Fruit fly (Drosophila melanogaster) whole organism, embryonic: Measurements from ENCODE around the gene eIF2Bepsilon.

Experiments
- Antp ChIP-seq: fragments of 200-800 bp; sonication (Bioruptor generic); optimal IDR thresholded peaks from 3 replicates; lab custom pipeline; 2016; ENCODE audit warnings: missing biosample characterization, missing genetic modification characterization
- Atf3 ChIP-seq: fragments of 200-800 bp; sonication (Bioruptor generic); optimal IDR thresholded peaks from 3 replicates; lab custom pipeline; 2016; ENCODE audit warnings: missing biosample characterization, missing genetic modification characterization
- Awh ChIP-seq: fragments of 200-800 bp; sonication (Bioruptor generic); IDR thresholded peaks from 2 replicates; pipeline ENCODE4, ENCODE4 v1.3.6; 2022; ENCODE audit warnings: missing biosample characterization, missing genetic modification characterization
- Bdp1 ChIP-seq: fragments of 200-800 bp; sonication (Bioruptor generic); optimal IDR thresholded peaks from 3 replicates; lab custom pipeline; 2016; ENCODE audit warnings: missing biosample characterization, missing genetic modification characterization
- Bteb2 ChIP-seq: fragments of 200-800 bp; sonication (Bioruptor generic); optimal IDR thresholded peaks from 2 replicates; lab custom pipeline; 2016; ENCODE audit warnings: missing biosample characterization, missing genetic modification characterization
- CG1024 ChIP-seq: fragments of 200-800 bp; sonication (Bioruptor generic); IDR thresholded peaks from 2 replicates; pipeline ENCODE4 v1.3.6; 2022; ENCODE audit warnings: missing biosample characterization, missing genetic modification characterization
- CG10565 ChIP-seq: fragments of 200-800 bp; sonication (Bioruptor generic); optimal IDR thresholded peaks from 3 replicates; lab custom pipeline; 2016; ENCODE audit warnings: missing biosample characterization, mild to moderate bottlenecking, missing genetic modification characterization
- CG11696 ChIP-seq: fragments of 200-800 bp; sonication (Bioruptor generic); IDR thresholded peaks from 2 replicates; pipeline ENCODE4 v1.3.6; 2022; ENCODE audit warnings: missing biosample characterization, missing genetic modification characterization
- CG12071 ChIP-seq: fragments of 200-800 bp; sonication (Bioruptor generic); optimal IDR thresholded peaks from 3 replicates; lab custom pipeline; 2018; ENCODE audit warnings: missing biosample characterization, mild to moderate bottlenecking, missing genetic modification characterization
- CG14860 ChIP-seq: fragments of 200-800 bp; sonication (Bioruptor generic); IDR thresholded peaks from 3 replicates; pipeline ENCODE4 v1.3.6; 2022; ENCODE audit warnings: missing biosample characterization, missing genetic modification characterization; ENCODE audit not compliant: partially characterized antibody
- CG15269 ChIP-seq: fragments of 200-800 bp; sonication (Bioruptor generic); optimal IDR thresholded peaks from 2 replicates; lab custom pipeline; 2018; ENCODE audit warnings: missing biosample characterization, mild to moderate bottlenecking, missing genetic modification characterization, moderate library complexity
- CG15601 ChIP-seq: fragments of 200-800 bp; sonication (Bioruptor generic); optimal IDR thresholded peaks from 3 replicates; lab custom pipeline; 2019; ENCODE audit warnings: missing biosample characterization, mild to moderate bottlenecking, missing genetic modification characterization, moderate library complexity
- CG16779 ChIP-seq: fragments of 200-800 bp; sonication (Bioruptor generic); IDR thresholded peaks from 2 replicates; pipeline ENCODE4 v1.3.6; 2022; ENCODE audit warnings: missing biosample characterization, missing genetic modification characterization
- CG16813 ChIP-seq: fragments of 200-800 bp; sonication (Bioruptor generic); IDR thresholded peaks from 3 replicates; pipeline ENCODE4 v1.3.6; 2022; ENCODE audit warnings: missing biosample characterization, missing genetic modification characterization; ENCODE audit not compliant: partially characterized antibody
- CG17612 ChIP-seq: fragments of 200-800 bp; sonication (Bioruptor generic); IDR thresholded peaks from 2 replicates; pipeline ENCODE4 v1.3.6; 2022; ENCODE audit warnings: missing biosample characterization, missing genetic modification characterization
- CG30020 ChIP-seq: fragments of 200-800 bp; optimal IDR thresholded peaks from 2 replicates; lab custom pipeline; 2019; ENCODE audit warnings: missing biosample characterization, mild to moderate bottlenecking, missing genetic modification characterization, moderate library complexity
- CG3407 ChIP-seq: fragments of 200-800 bp; sonication (Bioruptor generic); optimal IDR thresholded peaks from 2 replicates; lab custom pipeline; 2018; ENCODE audit warnings: missing biosample characterization, mild to moderate bottlenecking, missing genetic modification characterization
- CG34224 ChIP-seq: fragments of 200-800 bp; sonication (Bioruptor generic); IDR thresholded peaks from 3 replicates; pipeline ENCODE4 v1.3.6; 2022; ENCODE audit warnings: missing biosample characterization, missing genetic modification characterization; ENCODE audit not compliant: partially characterized antibody
- CG34422 ChIP-seq: fragments of 200-800 bp; sonication (Bioruptor generic); IDR thresholded peaks from 3 replicates; pipeline ENCODE4 v1.3.6; 2022; ENCODE audit warnings: missing biosample characterization, missing genetic modification characterization
- CG4854 ChIP-seq: fragments of 200-800 bp; sonication (Bioruptor generic); optimal IDR thresholded peaks from 2 replicates; lab custom pipeline; 2016; ENCODE audit warnings: missing biosample characterization, missing genetic modification characterization, inconsistent platforms
- CG5953 ChIP-seq: fragments of 200-800 bp; sonication (Bioruptor generic); IDR thresholded peaks from 2 replicates; pipeline ENCODE4 v1.3.6; 2022; ENCODE audit warnings: missing biosample characterization, missing genetic modification characterization
- CG6689 ChIP-seq: fragments of 200-800 bp; sonication (Bioruptor generic); IDR thresholded peaks from 2 replicates; pipeline ENCODE4 v1.3.6; 2022; ENCODE audit warnings: missing biosample characterization, missing genetic modification characterization
- CG7786 ChIP-seq: fragments of 200-800 bp; sonication (Bioruptor generic); optimal IDR thresholded peaks from 2 replicates; lab custom pipeline; 2016; ENCODE audit warnings: missing biosample characterization, missing genetic modification characterization
- CG7987 ChIP-seq: fragments of 200-800 bp; sonication (Bioruptor generic); optimal IDR thresholded peaks from 2 replicates; lab custom pipeline; 2018; ENCODE audit warnings: missing biosample characterization, mild to moderate bottlenecking, missing genetic modification characterization, moderate library complexity
- CG8388 ChIP-seq: fragments of 200-800 bp; sonication (Bioruptor generic); optimal IDR thresholded peaks from 2 replicates; lab custom pipeline; 2019; ENCODE audit warnings: missing biosample characterization, mild to moderate bottlenecking, missing genetic modification characterization, moderate library complexity
- CkIIα-i1 ChIP-seq: fragments of 200-800 bp; sonication (Bioruptor generic); IDR thresholded peaks from 2 replicates; pipeline ENCODE4 v1.3.6; 2022; ENCODE audit warnings: missing biosample characterization, missing genetic modification characterization
- D ChIP-seq, 2 experiments: fragments of 200-800 bp in 1 of 2; fragments of >200 bp in 1 of 2; sonication (Bioruptor generic) in 1 of 2; optimal IDR thresholded peaks; 2 replicates in 1 of 2; 3 replicates in 1 of 2; lab custom pipeline; 2017; ENCODE audit warnings: mild to moderate bottlenecking in 1 of 2, missing biosample characterization in 1 of 2, missing genetic modification characterization in 1 of 2, missing genetic modification reagents in 1 of 2
- E2f2 ChIP-seq: fragments of 200-800 bp; sonication (Bioruptor generic); IDR thresholded peaks from 2 replicates; pipeline ENCODE4 v1.3.6; 2022; ENCODE audit warnings: missing biosample characterization, missing genetic modification characterization
- Eip74EF ChIP-seq, 2 experiments: fragments of 200-800 bp in 1 of 2; fragments of >200 bp in 1 of 2; sonication (Bioruptor generic) in 1 of 2; optimal IDR thresholded peaks; 2 replicates each; lab custom pipeline; 2017 to 2019; ENCODE audit warnings: missing biosample characterization in 2 of 2, missing genetic modification characterization in 2 of 2, mild to moderate bottlenecking in 1 of 2, moderate library complexity in 1 of 2
- Ets97D ChIP-seq: fragments of 200-800 bp; sonication (Bioruptor generic); optimal IDR thresholded peaks from 3 replicates; lab custom pipeline; 2016; ENCODE audit warnings: missing biosample characterization, missing genetic modification characterization
- Lim3 ChIP-seq: fragments of 200-800 bp; sonication (Bioruptor generic); IDR thresholded peaks from 2 replicates; pipeline ENCODE4 v1.3.6; 2022; ENCODE audit warnings: missing biosample characterization, missing genetic modification characterization
- PHDP ChIP-seq: fragments of 200-800 bp; sonication (Bioruptor generic); optimal IDR thresholded peaks from 3 replicates; lab custom pipeline; 2018; ENCODE audit warnings: missing biosample characterization, mild to moderate bottlenecking, missing genetic modification characterization, moderate library complexity
- Rfx ChIP-seq: fragments of 200-800 bp; sonication (Bioruptor generic); IDR thresholded peaks from 2 replicates; pipeline ENCODE4 v1.3.6; 2022; ENCODE audit warnings: missing biosample characterization, missing genetic modification characterization
- Scr ChIP-seq: fragments of 200-800 bp; sonication (Bioruptor generic); IDR thresholded peaks from 2 replicates; pipeline ENCODE4 v1.3.6; 2022; ENCODE audit warnings: missing biosample characterization, missing genetic modification characterization; ENCODE audit not compliant: partially characterized antibody
- Ssrp ChIP-seq: fragments of 200-800 bp; sonication (Bioruptor generic); optimal IDR thresholded peaks from 2 replicates; lab custom pipeline; 2018; ENCODE audit warnings: missing biosample characterization, mild to moderate bottlenecking, missing genetic modification characterization, moderate library complexity
- bigmax ChIP-seq: fragments of 200-800 bp; sonication (Bioruptor generic); optimal IDR thresholded peaks from 2 replicates; lab custom pipeline; 2018; ENCODE audit warnings: missing biosample characterization, mild to moderate bottlenecking, missing genetic modification characterization
- ci ChIP-seq: fragments of 200-800 bp; sonication (Bioruptor generic); IDR thresholded peaks from 3 replicates; pipeline ENCODE4 v1.3.6; 2022; ENCODE audit warnings: missing biosample characterization, missing genetic modification characterization
- eve ChIP-seq, 2 experiments: fragments of >200 bp; optimal IDR thresholded peaks; 2 replicates each; lab custom pipeline; 2017; ENCODE audit warnings: missing biosample characterization in 2 of 2, missing genetic modification characterization in 2 of 2
- fd96Cb ChIP-seq: fragments of 200-800 bp; sonication (Bioruptor generic); optimal IDR thresholded peaks from 2 replicates; lab custom pipeline; 2018; ENCODE audit warnings: missing biosample characterization, mild to moderate bottlenecking, missing genetic modification characterization, moderate library complexity
- gsb-n ChIP-seq: fragments of 200-800 bp; sonication (Bioruptor generic); optimal IDR thresholded peaks from 3 replicates; lab custom pipeline; 2018; ENCODE audit warnings: missing biosample characterization, mild to moderate bottlenecking, missing genetic modification characterization
- h ChIP-seq: fragments of >200 bp; optimal IDR thresholded peaks from 2 replicates; lab custom pipeline; 2017
- jing ChIP-seq: fragments of 200-800 bp; sonication (Bioruptor generic); optimal IDR thresholded peaks from 2 replicates; lab custom pipeline; 2018; ENCODE audit warnings: missing biosample characterization, mild to moderate bottlenecking, missing genetic modification characterization
- lbe ChIP-seq: fragments of 200-800 bp; sonication (Bioruptor generic); optimal IDR thresholded peaks from 2 replicates; lab custom pipeline; 2016; ENCODE audit warnings: missing biosample characterization, mild to moderate bottlenecking, missing genetic modification characterization
- pb ChIP-seq: fragments of 200-800 bp; sonication (Bioruptor generic); optimal IDR thresholded peaks from 3 replicates; lab custom pipeline; 2016; ENCODE audit warnings: missing biosample characterization, missing genetic modification characterization
- pzg ChIP-seq: fragments of 200-800 bp; sonication (Bioruptor generic); optimal IDR thresholded peaks from 3 replicates; lab custom pipeline; 2018; ENCODE audit warnings: missing biosample characterization, mild to moderate bottlenecking, missing genetic modification characterization, moderate library complexity
- sc ChIP-seq, 3 experiments: fragments of >200 bp in 2 of 3; fragments of 200-800 bp in 1 of 3; sonication (Bioruptor generic) in 1 of 3; optimal IDR thresholded peaks; 2 replicates in 2 of 3; 3 replicates in 1 of 3; lab custom pipeline; 2017; ENCODE audit warnings: mild to moderate bottlenecking in 1 of 3, missing biosample characterization in 1 of 3, missing genetic modification characterization in 1 of 3, missing genetic modification reagents in 1 of 3
- trh ChIP-seq: fragments of 200-800 bp; sonication (Bioruptor generic); optimal IDR thresholded peaks from 2 replicates; lab custom pipeline; 2016; ENCODE audit warnings: missing biosample characterization, missing genetic modification characterization
- unpg ChIP-seq: fragments of 200-800 bp; sonication (Bioruptor generic); optimal IDR thresholded peaks from 3 replicates; lab custom pipeline; 2018; ENCODE audit warnings: missing biosample characterization, mild to moderate bottlenecking, missing genetic modification characterization, moderate library complexity
- vfl ChIP-seq: fragments of 200-800 bp; sonication (Bioruptor generic); optimal IDR thresholded peaks from 2 replicates; lab custom pipeline; 2016; ENCODE audit warnings: missing biosample characterization, missing genetic modification characterization

The eIF2Bepsilon gene

dm6 chrX:1880139-1880556 is 42.5 kb downstream of the eIF2Bepsilon start, which contains the start of gene Coa8 (continued):
- TF ChIP-seq CG10565 (GFP tag; lab: Kevin White, UChicago) (no peak), CG1024 (GFP tag; lab: Robert Waterston, UW) (no peak), CG16779 (no peak), bigmax (GFP tag; lab: Kevin White, UChicago) (no peak), eve (GFP tag; optimal IDR thresholded peaks at IDR 0.05; lab: Kevin White, UChicago) (no peak), fd96Cb (tag; lab: Kevin White, UChicago) (no peak), CG15601 (tag; lab: Kevin White, UChicago) (no peak), Bteb2 (peak; percentile 2), h (lab: Kevin White, UChicago) (no peak), CG12071 (GFP tag; lab: Kevin White, UChicago) (no peak), vfl (GFP tag; lab: Kevin White, UChicago) (no peak), Lim3 (GFP tag; lab: Robert Waterston, UW) (no peak), Eip74EF (GFP tag; optimal IDR thresholded peaks at IDR 0.05; lab: Kevin White, UChicago) (no peak), ci (GFP tag; lab: Robert Waterston, UW) (0 out of 3 replicates have a peak, but pooled peaks have one; percentile 18), CkIIα-i1 (GFP tag; lab: Robert Waterston, UW) (no peak), pb (GFP tag; lab: Kevin White, UChicago) (no peak), unpg (GFP tag; lab: Kevin White, UChicago) (peak; percentile 53), sc (optimal IDR thresholded peaks at IDR 0.05; lab: Kevin White, UChicago) (no peak), sc (GFP tag; optimal IDR thresholded peaks at IDR 0.05; lab: Kevin White, UChicago) (no peak), Scr (peak; percentile 11), Atf3 (GFP tag; lab: Kevin White, UChicago) (peak; percentile 23), CG3407 (GFP tag; lab: Kevin White, UChicago) (no peak), Awh (0 out of 2 replicates have a peak, but pooled peaks have one; percentile 42), CG7987 (GFP tag; lab: Kevin White, UChicago) (no peak), CG7786 (GFP tag; lab: Kevin White, UChicago) (peak; percentile 22), PHDP (tag; lab: Kevin White, UChicago) (peak; percentile 30), CG14860 (GFP tag; lab: Robert Waterston, UW) (peak; percentile 44; the same call in 2 of the 3 replicates), CG34224 (GFP tag; lab: Robert Waterston, UW) (peak; percentile 12; the same call in 2 of the 3 replicates), Bdp1 (no peak), CG34422 (GFP tag; lab: Robert Waterston, UW) (0 out of 3 replicates have a peak, but pooled peaks have one; percentile 47), CG4854 (GFP tag; lab: Kevin White, UChicago) (no peak), Rfx (GFP tag; lab: Robert Waterston, UW) (peak; percentile 77), jing (no peak), CG6689 (peak; percentile 25; the same call in 1 of the 2 replicates), lbe (GFP tag; lab: Kevin White, UChicago) (no peak), Ets97D (GFP tag; lab: Kevin White, UChicago) (peak; percentile 9), Ssrp (peak; percentile 23), D (optimal IDR thresholded peaks at IDR 0.05; lab: Kevin White, UChicago) (no peak), D (GFP tag; optimal IDR thresholded peaks at IDR 0.05; lab: Kevin White, UChicago) (no peak), CG11696 (GFP tag; lab: Robert Waterston, UW) (no peak), CG16813 (GFP tag; lab: Robert Waterston, UW) (peak; percentile 42), E2f2 (0 out of 2 replicates have a peak, but pooled peaks have one; percentile 18), CG15269 (tag; lab: Kevin White, UChicago) (peak; percentile 55), pzg (GFP tag; lab: Kevin White, UChicago) (peak; percentile 46), CG17612 (no peak), trh (no peak), gsb-n (tag; lab: Kevin White, UChicago) (no peak), CG8388 (GFP tag; lab: Kevin White, UChicago) (no peak), CG5953 (no peak), Antp (GFP tag; lab: Kevin White, UChicago) (peak; percentile 47), CG30020 (no peak)
